Worm (Caenorhabditis elegans) whole organism, midembryonic: ENCODE data around the gene F31E3.2.

Source experiments
- T22C8.4 ChIP-seq: fragments of 200-800 bp; sonication (Bioruptor generic); IDR thresholded peaks from 2 replicates; pipeline ENCODE4 v1.3.6; 2022; ENCODE audit warnings: missing genetic modification characterization, missing compliant biosample characterization
- cog-1 ChIP-seq: sonication (generic microtip); optimal IDR thresholded peaks from 2 replicates; lab custom pipeline; 2016; ENCODE audit warnings: missing genetic modification characterization, missing compliant biosample characterization
- flt-1 ChIP-seq: fragments of 200-800 bp; sonication (Bioruptor generic); IDR thresholded peaks from 2 replicates; pipeline ENCODE4 v1.3.6; 2022; ENCODE audit warnings: missing genetic modification characterization, missing compliant biosample characterization
- klf-2 ChIP-seq: fragments of 200-800 bp; sonication (Bioruptor generic); conservative IDR thresholded peaks from 2 replicates; pipeline ENCODE4 v1.3.6; 2022; ENCODE audit warnings: missing genetic modification reagents, missing genetic modification characterization, missing compliant biosample characterization
- ztf-23 ChIP-seq: fragments of 200-800 bp; sonication (Bioruptor generic); IDR thresholded peaks from 2 replicates; pipeline ENCODE4 v1.3.6; 2022; ENCODE audit warnings: missing genetic modification reagents, missing genetic modification characterization, missing compliant biosample characterization
- ztf-29 ChIP-seq: fragments of 200-800 bp; sonication (Bioruptor generic); IDR thresholded peaks from 2 replicates; pipeline ENCODE4 v1.3.6; 2022; ENCODE audit warnings: missing genetic modification reagents, missing genetic modification characterization, missing compliant biosample characterization

DNA sequence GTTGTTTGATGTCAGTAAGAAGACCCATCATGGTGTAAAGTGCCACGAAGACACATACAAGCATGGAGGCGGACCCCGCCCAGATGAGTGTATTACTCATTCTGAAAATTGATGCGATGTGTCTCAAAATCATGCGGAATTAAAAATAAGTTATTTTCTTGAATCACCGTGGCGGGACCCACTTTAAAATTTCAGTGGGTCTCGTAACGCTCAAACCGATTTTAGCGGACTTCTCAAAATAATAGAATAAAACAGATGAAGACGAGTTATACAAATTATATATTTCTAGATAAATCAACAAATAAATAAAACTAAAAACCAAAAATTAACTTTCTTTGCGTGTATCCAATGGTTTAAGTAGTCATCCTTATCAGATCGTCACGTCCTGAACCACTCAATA lies 46.7 kb downstream of the F31E3.2 start, which contains the start of gene col-8:
- TF ChIP-seq flt-1 (GFP tag; lab: Robert Waterston, UW) (no peak), ztf-29 (no peak), cog-1 (tag; lab: Kevin White, UChicago) (no peak), ztf-23 (GFP tag; lab: Robert Waterston, UW) (no peak), T22C8.4 (GFP tag; lab: Robert Waterston, UW) (no peak), klf-2 (no peak)
